Worm (Caenorhabditis elegans): ENCODE results near the gene K08D9.6.

K08D9.6 gene

DNA sequence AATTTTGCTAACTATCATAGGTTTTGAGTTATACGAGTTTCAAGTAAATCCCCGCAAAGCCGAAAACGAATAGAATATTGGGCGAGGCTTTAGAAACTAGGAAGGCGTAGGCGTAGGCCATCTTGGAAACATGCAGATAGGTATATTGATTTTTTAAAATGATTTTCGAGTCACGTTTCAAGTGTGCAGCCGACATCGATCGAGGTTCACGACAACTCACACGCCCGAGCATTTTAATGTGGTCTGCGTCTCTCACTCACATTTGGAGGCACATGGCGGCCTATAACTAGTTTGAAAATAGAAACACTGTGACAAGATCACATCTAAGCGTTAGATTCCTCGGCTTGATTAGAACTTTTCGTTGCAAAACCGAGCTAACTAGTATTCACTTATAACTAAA is 7.4 kb downstream of the K08D9.6 start, which contains the start of gene K08D9.2:
K08D9.2 (plus strand) TSS at position 301 of the 400 bp plus-strand sequence.
- TF ChIP-seq flh-1 (GFP tag; optimal IDR thresholded peaks at IDR 0.05) (no peak), mep-1 (tag; optimal IDR thresholded peaks at IDR 0.05) (no peak)

DNA sequence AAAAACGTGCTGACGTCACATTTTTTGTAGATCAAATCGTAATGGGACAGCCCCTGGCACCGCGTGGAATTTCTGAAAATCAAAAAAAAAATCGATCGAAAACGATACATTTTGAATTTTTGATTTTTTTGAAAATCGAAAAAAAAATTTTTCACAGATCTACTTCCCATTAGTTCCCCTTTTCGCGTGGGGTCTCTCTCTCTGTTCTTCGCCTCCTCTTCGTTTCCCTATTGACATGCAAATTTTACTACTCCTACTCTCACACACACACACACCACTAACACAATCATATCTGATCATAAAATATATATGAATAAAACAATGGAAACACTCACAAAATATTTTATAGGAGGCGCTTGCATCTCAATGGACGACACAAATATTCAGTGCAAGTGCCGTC is 16.2 kb downstream of the K08D9.6 start:
- no peak for TF ChIP-seq unc-62 (GFP tag; optimal IDR thresholded peaks at IDR 0.05)
- TF ChIP-seq sptf-1 (tag; optimal IDR thresholded peaks at IDR 0.05): no peak
- no peak for TF ChIP-seq nhr-12 (tag; optimal IDR thresholded peaks at IDR 0.05)
- TF ChIP-seq elt-1 (tag; optimal IDR thresholded peaks at IDR 0.05; ENCODE audit: borderline replicate concordance, insufficient read depth): no peak
- TF ChIP-seq nhr-2 (tag; optimal IDR thresholded peaks at IDR 0.05): no peak
- TF ChIP-seq nhr-237 (tag; optimal IDR thresholded peaks at IDR 0.05): no peak
- TF ChIP-seq nhr-76 (tag; optimal IDR thresholded peaks at IDR 0.05): no peak
- no peak for TF ChIP-seq pha-4 (tag; optimal IDR thresholded peaks at IDR 0.05)
- no peak for TF ChIP-seq unc-120 (tag; optimal IDR thresholded peaks at IDR 0.05; ENCODE audit: poor library complexity, severe bottlenecking)

DNA sequence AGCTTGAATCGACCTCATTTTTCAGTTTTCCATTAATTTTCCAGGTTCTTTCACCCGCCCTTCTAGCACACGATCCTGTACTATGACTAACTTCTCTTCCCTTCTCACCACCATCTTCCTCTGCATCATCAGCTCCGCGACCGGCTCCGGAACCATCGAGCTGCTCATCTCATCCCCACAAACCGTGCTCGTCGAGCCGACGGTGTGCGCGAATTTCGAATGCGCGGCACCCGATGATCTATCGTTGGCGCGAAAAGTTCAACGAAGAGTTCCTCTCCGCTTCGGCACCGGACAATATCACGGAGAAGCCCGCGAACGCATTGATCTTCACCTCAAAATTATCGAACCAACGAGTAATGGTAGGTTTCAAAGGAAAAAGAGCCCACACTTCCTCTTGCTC is 24.6 kb downstream of the K08D9.6 start, which contains the start of gene apx-1:
apx-1 (plus strand) TSS at position 50 of the 400 bp plus-strand sequence.
- no peak for TF ChIP-seq sem-2 (GFP tag; optimal IDR thresholded peaks at IDR 0.05)
- TF ChIP-seq lin-13 (tag; optimal IDR thresholded peaks at IDR 0.05): no peak
- no peak for TF ChIP-seq nhr-28 (tag; optimal IDR thresholded peaks at IDR 0.05)
- no peak for TF ChIP-seq zip-8 (tag; optimal IDR thresholded peaks at IDR 0.05)
- TF ChIP-seq nhr-12 (tag; optimal IDR thresholded peaks at IDR 0.05): no peak
- no peak for TF ChIP-seq mab-5 (tag; optimal IDR thresholded peaks at IDR 0.05)

DNA sequence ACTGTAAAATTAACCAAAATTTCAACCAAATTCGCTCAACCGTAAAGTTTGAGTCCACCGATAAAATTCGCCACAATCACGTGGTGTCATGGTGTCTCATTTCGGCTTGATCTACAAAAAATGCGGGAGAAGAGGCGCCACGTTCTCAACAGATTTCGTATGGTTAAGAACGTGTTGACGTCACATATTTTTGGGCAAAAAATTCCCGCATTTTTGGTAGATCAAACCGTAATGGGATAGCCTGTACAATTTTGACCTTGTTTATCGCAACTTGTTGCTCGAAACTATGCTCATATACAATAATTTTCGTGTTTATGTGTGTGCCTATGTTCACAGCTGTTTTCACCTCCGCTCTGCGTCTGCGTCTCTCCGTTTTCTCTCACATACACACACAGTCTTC is 25.8 kb downstream of the K08D9.6 start:
- TF ChIP-seq flh-1 (GFP tag; optimal IDR thresholded peaks at IDR 0.05) (no peak), hlh-1 (tag; optimal IDR thresholded peaks at IDR 0.05) (peak; percentile 51)

ce11 chrV:3204433-3204832 is 30.4 kb downstream of the K08D9.6 start:
- no peak for TF ChIP-seq tbx-8 (GFP tag; optimal IDR thresholded peaks at IDR 0.05)
- TF ChIP-seq nhr-28 (tag; optimal IDR thresholded peaks at IDR 0.05): no peak
- TF ChIP-seq lsy-2 (tag; optimal IDR thresholded peaks at IDR 0.05): no peak
- TF ChIP-seq nhr-2 (tag; optimal IDR thresholded peaks at IDR 0.05): no peak
- no peak for TF ChIP-seq unc-62 (GFP tag; optimal IDR thresholded peaks at IDR 0.05)
- no peak for TF ChIP-seq ceh-43 (GFP tag; optimal IDR thresholded peaks at IDR 0.05)
- no peak for TF ChIP-seq snpc-4 (tag; optimal IDR thresholded peaks at IDR 0.05)
- TF ChIP-seq mep-1 (tag; optimal IDR thresholded peaks at IDR 0.05): no peak
- no peak for TF ChIP-seq drap-1 (GFP tag; optimal IDR thresholded peaks at IDR 0.05)

- TF ChIP-seq M03D4.4 (tag; optimal IDR thresholded peaks at IDR 0.05): no peak
- TF ChIP-seq nhr-76 (tag; optimal IDR thresholded peaks at IDR 0.05): no peak
- no peak for TF ChIP-seq elt-3 (tag; optimal IDR thresholded peaks at IDR 0.05)
- no peak for TF ChIP-seq sem-2 (GFP tag; optimal IDR thresholded peaks at IDR 0.05)
- no peak for TF ChIP-seq mep-1 (tag; optimal IDR thresholded peaks at IDR 0.05)
- no peak for TF ChIP-seq ceh-39 (tag; optimal IDR thresholded peaks at IDR 0.05)
- TF ChIP-seq nhr-237 (tag; optimal IDR thresholded peaks at IDR 0.05): no peak
- no peak for TF ChIP-seq mab-5 (tag; optimal IDR thresholded peaks at IDR 0.05)
- no peak for TF ChIP-seq flh-1 (GFP tag; optimal IDR thresholded peaks at IDR 0.05)
- no peak for TF ChIP-seq zip-8 (tag; optimal IDR thresholded peaks at IDR 0.05)
- TF ChIP-seq unc-120 (tag; optimal IDR thresholded peaks at IDR 0.05; ENCODE audit: poor library complexity, severe bottlenecking): no peak
These were observed 34.5 kb downstream of the K08D9.6 start, which contains the start of gene K08D9.4 for ce11 chrV:3200323-3200722. K08D9.4 (minus strand) TSS chrV:3200423.

- TF ChIP-seq unc-62 (GFP tag; optimal IDR thresholded peaks at IDR 0.05) (no peak), lin-13 (tag; optimal IDR thresholded peaks at IDR 0.05) (no peak), ces-1 (GFP tag; optimal IDR thresholded peaks at IDR 0.05) (no peak), snpc-4 (tag; optimal IDR thresholded peaks at IDR 0.05) (no peak), mab-5 (tag; optimal IDR thresholded peaks at IDR 0.05) (no peak), unc-39 (tag; optimal IDR thresholded peaks at IDR 0.05) (no peak), ceh-83 (GFP tag; optimal IDR thresholded peaks at IDR 0.05) (no peak), nhr-237 (tag; optimal IDR thresholded peaks at IDR 0.05) (no peak), nhr-2 (tag; optimal IDR thresholded peaks at IDR 0.05) (no peak), drap-1 (GFP tag; optimal IDR thresholded peaks at IDR 0.05) (no peak), cnd-1 (tag; optimal IDR thresholded peaks at IDR 0.05) (no peak), nhr-28 (tag; optimal IDR thresholded peaks at IDR 0.05) (no peak), ceh-43 (GFP tag; optimal IDR thresholded peaks at IDR 0.05) (no peak), blmp-1 (tag; optimal IDR thresholded peaks at IDR 0.05) (no peak), elt-1 (tag; optimal IDR thresholded peaks at IDR 0.05; ENCODE audit: borderline replicate concordance, insufficient read depth) (no peak), hlh-1 (tag; optimal IDR thresholded peaks at IDR 0.05) (no peak), bed-3 (GFP tag; optimal IDR thresholded peaks at IDR 0.05) (no peak), flh-1 (GFP tag; optimal IDR thresholded peaks at IDR 0.05) (no peak), zip-8 (tag; optimal IDR thresholded peaks at IDR 0.05) (no peak), lsy-2 (tag; optimal IDR thresholded peaks at IDR 0.05) (no peak)
These were observed 37.9 kb downstream of the K08D9.6 start, which contains the start of the genes Y73C8B.1 and Y73C8B.5 for ce11 chrV:3196832-3197329. Y73C8B.1 (minus strand) TSS chrV:3196882. Y73C8B.5 (plus strand) TSS chrV:3197268.

All from whole organism, mixed stage, embryonic.